Fruit fly (Drosophila melanogaster): ENCODE results near the gene CG4511.

- TF ChIP-seq Tbp (GFP tag; optimal IDR thresholded peaks at IDR 0.05) (no peak), CG17829 (tag; optimal IDR thresholded peaks at IDR 0.05) (no peak), CG15601 (tag; optimal IDR thresholded peaks at IDR 0.05) (no peak), ranshi (GFP tag; IDR thresholded peaks at IDR 0.05) (no peak), Ptx1 (GFP tag; IDR thresholded peaks at IDR 0.05) (no peak), zfh2 (GFP tag; optimal IDR thresholded peaks at IDR 0.05) (no peak), Dp (GFP tag; optimal IDR thresholded peaks at IDR 0.05) (no peak), zf30C (GFP tag; optimal IDR thresholded peaks at IDR 0.05) (no peak), chif (GFP tag; optimal IDR thresholded peaks at IDR 0.05) (no peak), bab2 (GFP tag; optimal IDR thresholded peaks at IDR 0.05) (no peak), CG8290 (GFP tag; optimal IDR thresholded peaks at IDR 0.05) (no peak), CG8290 (tag; optimal IDR thresholded peaks at IDR 0.05) (no peak), H15 (GFP tag; IDR thresholded peaks at IDR 0.05) (no peak), CG43689 (GFP tag; IDR thresholded peaks at IDR 0.05) (no peak), CG3065 (GFP tag; optimal IDR thresholded peaks at IDR 0.05) (no peak)
These were observed 17.4 kb upstream of the CG4511 start for dm6 chr3R:10836924-10837323.

All from whole organism, embryonic.